Fruit fly (Drosophila melanogaster) whole organism, embryonic: ENCODE data around the gene Ugt49B2.
A peak's percentile ranks its signal among the peaks of the same experiment; 100 is the strongest.

Source experiments
- CG10147 ChIP-seq: fragments of 200-800 bp; sonication (Bioruptor generic); optimal IDR thresholded peaks from 2 replicates; lab custom pipeline; 2019; ENCODE audit warnings: missing biosample characterization, mild to moderate bottlenecking, missing genetic modification characterization, moderate library complexity
- CG1024 ChIP-seq: fragments of 200-800 bp; sonication (Bioruptor generic); IDR thresholded peaks from 2 replicates; pipeline ENCODE4 v1.3.6; 2022; ENCODE audit warnings: missing biosample characterization, missing genetic modification characterization
- CG10565 ChIP-seq: fragments of 200-800 bp; sonication (Bioruptor generic); optimal IDR thresholded peaks from 3 replicates; lab custom pipeline; 2016; ENCODE audit warnings: missing biosample characterization, mild to moderate bottlenecking, missing genetic modification characterization
- CG11093 ChIP-seq: fragments of 200-800 bp; sonication (Bioruptor generic); IDR thresholded peaks from 3 replicates; pipeline ENCODE4 v1.3.6; 2022; ENCODE audit warnings: missing biosample characterization, missing genetic modification characterization
- CG12659 ChIP-seq: fragments of 200-800 bp; sonication (Bioruptor generic); optimal IDR thresholded peaks from 3 replicates; lab custom pipeline; 2017; ENCODE audit warnings: mild to moderate bottlenecking, missing biosample characterization, missing genetic modification reagents, missing genetic modification characterization
- CG12942 ChIP-seq: fragments of 200-800 bp; sonication (Bioruptor generic); optimal IDR thresholded peaks from 3 replicates; lab custom pipeline; 2016; ENCODE audit warnings: missing biosample characterization, missing genetic modification characterization
- CG13296 ChIP-seq: fragments of 200-800 bp; sonication (Bioruptor generic); optimal IDR thresholded peaks from 3 replicates; lab custom pipeline; 2018; ENCODE audit warnings: missing biosample characterization, mild to moderate bottlenecking, missing genetic modification characterization
- CG15601 ChIP-seq: fragments of 200-800 bp; sonication (Bioruptor generic); optimal IDR thresholded peaks from 3 replicates; lab custom pipeline; 2019; ENCODE audit warnings: missing biosample characterization, mild to moderate bottlenecking, missing genetic modification characterization, moderate library complexity
- CG15696 ChIP-seq: fragments of 200-800 bp; sonication (Bioruptor generic); optimal IDR thresholded peaks from 2 replicates; lab custom pipeline; 2019; ENCODE audit warnings: missing biosample characterization, mild to moderate bottlenecking, missing genetic modification characterization, moderate library complexity
- CG2202 ChIP-seq: fragments of 200-800 bp; sonication (Bioruptor generic); optimal IDR thresholded peaks from 2 replicates; lab custom pipeline; 2018; ENCODE audit warnings: missing biosample characterization, mild to moderate bottlenecking, missing genetic modification characterization
- CG2678 ChIP-seq: fragments of 200-800 bp; sonication (Bioruptor generic); optimal IDR thresholded peaks from 3 replicates; lab custom pipeline; 2019; ENCODE audit warnings: missing biosample characterization, mild to moderate bottlenecking, missing genetic modification characterization, moderate library complexity
- CG30020 ChIP-seq: fragments of 200-800 bp; optimal IDR thresholded peaks from 2 replicates; lab custom pipeline; 2019; ENCODE audit warnings: missing biosample characterization, mild to moderate bottlenecking, missing genetic modification characterization, moderate library complexity
- CG43689 ChIP-seq: fragments of 200-800 bp; sonication (Bioruptor generic); IDR thresholded peaks from 2 replicates; pipeline ENCODE4 v1.3.6; 2022; ENCODE audit warnings: missing biosample characterization, missing genetic modification characterization
- CG6254 ChIP-seq: fragments of 200-800 bp; sonication (Bioruptor generic); optimal IDR thresholded peaks from 3 replicates; lab custom pipeline; 2017; ENCODE audit warnings: mild to moderate bottlenecking, missing biosample characterization, missing genetic modification reagents, missing genetic modification characterization
- CG7928 ChIP-seq: fragments of 200-800 bp; sonication (Bioruptor generic); optimal IDR thresholded peaks from 2 replicates; lab custom pipeline; 2017; ENCODE audit warnings: missing biosample characterization, mild to moderate bottlenecking, missing genetic modification characterization
- Dek ChIP-seq: fragments of 200-800 bp; sonication (Bioruptor generic); optimal IDR thresholded peaks from 3 replicates; lab custom pipeline; 2019; ENCODE audit warnings: missing biosample characterization, mild to moderate bottlenecking, missing genetic modification characterization, moderate library complexity
- Dll ChIP-seq: fragments of 200-800 bp; sonication (Bioruptor generic); IDR thresholded peaks from 4 replicates; pipeline ENCODE4 v1.3.6; 2022; ENCODE audit warnings: missing biosample characterization, missing genetic modification characterization; ENCODE audit not compliant: partially characterized antibody
- Ets65A ChIP-seq: fragments of 200-800 bp; sonication (Bioruptor generic); peaks from one replicate; lab custom pipeline; 2016; ENCODE audit warnings: missing biosample characterization, missing genetic modification characterization
- Gug ChIP-seq: fragments of 200-800 bp; sonication (Bioruptor generic); IDR thresholded peaks from 4 replicates; pipeline ENCODE4 v1.3.6; 2022; ENCODE audit warnings: missing biosample characterization, missing genetic modification characterization
- H2.0 ChIP-seq: fragments of 200-800 bp; sonication (Bioruptor generic); IDR thresholded peaks from 2 replicates; pipeline ENCODE4 v1.3.6; 2022; ENCODE audit warnings: missing biosample characterization, missing genetic modification characterization
- Kr ChIP-seq: fragments of 200-800 bp; sonication (Bioruptor generic); optimal IDR thresholded peaks from 2 replicates; lab custom pipeline; 2017; ENCODE audit warnings: missing biosample characterization, mild to moderate bottlenecking, missing genetic modification characterization
- Mad ChIP-seq: fragments of 200-800 bp; sonication (Bioruptor generic); optimal IDR thresholded peaks from 2 replicates; lab custom pipeline; 2016; ENCODE audit warnings: missing biosample characterization, missing genetic modification characterization
- Mes4 ChIP-seq: fragments of 200-800 bp; sonication (Bioruptor generic); optimal IDR thresholded peaks from 2 replicates; lab custom pipeline; 2016; ENCODE audit warnings: missing biosample characterization, missing genetic modification characterization
- NC2α ChIP-seq: fragments of 200-800 bp; sonication (Bioruptor generic); optimal IDR thresholded peaks from 2 replicates; lab custom pipeline; 2016; ENCODE audit warnings: missing biosample characterization, missing genetic modification characterization
- Nf-YB ChIP-seq: fragments of 200-800 bp; sonication (Bioruptor generic); optimal IDR thresholded peaks from 3 replicates; lab custom pipeline; 2019; ENCODE audit warnings: missing biosample characterization, mild to moderate bottlenecking, missing genetic modification characterization, moderate library complexity
- Pdp1 ChIP-seq, 2 experiments: fragments of 200-800 bp; sonication (Bioruptor generic); optimal IDR thresholded peaks; 3 replicates each; lab custom pipeline; 2016; ENCODE audit warnings: missing biosample characterization in 2 of 2, missing genetic modification characterization in 2 of 2, mild to moderate bottlenecking in 1 of 2, moderate library complexity in 1 of 2
- Sox102F ChIP-seq: fragments of 200-800 bp; sonication (Bioruptor generic); optimal IDR thresholded peaks from 2 replicates; lab custom pipeline; 2018; ENCODE audit warnings: missing biosample characterization, mild to moderate bottlenecking, missing genetic modification characterization, moderate library complexity
- Tbp ChIP-seq: fragments of >200 bp; optimal IDR thresholded peaks from 2 replicates; lab custom pipeline; 2018; ENCODE audit warnings: missing biosample characterization, missing genetic modification characterization
- YL-1 ChIP-seq: fragments of 200-800 bp; sonication (Bioruptor generic); optimal IDR thresholded peaks from 3 replicates; lab custom pipeline; 2017; ENCODE audit warnings: missing biosample characterization, mild to moderate bottlenecking, missing genetic modification characterization
- bcd ChIP-seq: fragments of 200-800 bp; sonication (Bioruptor generic); optimal IDR thresholded peaks from 2 replicates; lab custom pipeline; 2017; ENCODE audit warnings: missing biosample characterization, mild to moderate bottlenecking, missing genetic modification characterization
- crp ChIP-seq, 2 experiments: fragments of 200-800 bp; sonication (Bioruptor generic); optimal IDR thresholded peaks; 2 replicates in 1 of 2; 3 replicates in 1 of 2; lab custom pipeline; 2017; ENCODE audit warnings: missing biosample characterization in 2 of 2, missing genetic modification characterization in 2 of 2, mild to moderate bottlenecking in 1 of 2, moderate library complexity in 1 of 2
- dmrt99B ChIP-seq: fragments of 200-800 bp; sonication (Bioruptor generic); optimal IDR thresholded peaks from 2 replicates; lab custom pipeline; 2018; ENCODE audit warnings: missing biosample characterization, mild to moderate bottlenecking, missing genetic modification characterization, moderate library complexity
- ewg ChIP-seq: fragments of 200-800 bp; sonication (Bioruptor generic); optimal IDR thresholded peaks from 3 replicates; lab custom pipeline; 2017; ENCODE audit warnings: mild to moderate bottlenecking, missing biosample characterization, missing genetic modification reagents, missing genetic modification characterization
- fd64A ChIP-seq: fragments of 200-800 bp; sonication (Bioruptor generic); optimal IDR thresholded peaks from 3 replicates; lab custom pipeline; 2018; ENCODE audit warnings: missing biosample characterization, mild to moderate bottlenecking, missing genetic modification characterization
- fd96Cb ChIP-seq: fragments of 200-800 bp; sonication (Bioruptor generic); optimal IDR thresholded peaks from 2 replicates; lab custom pipeline; 2018; ENCODE audit warnings: missing biosample characterization, mild to moderate bottlenecking, missing genetic modification characterization, moderate library complexity
- gem ChIP-seq: fragments of 200-800 bp; sonication (Bioruptor generic); optimal IDR thresholded peaks from 2 replicates; lab custom pipeline; 2019; ENCODE audit warnings: missing biosample characterization, mild to moderate bottlenecking, missing genetic modification characterization, moderate library complexity
- grau ChIP-seq: fragments of 200-800 bp; optimal IDR thresholded peaks from 3 replicates; lab custom pipeline; 2019; ENCODE audit warnings: missing biosample characterization, mild to moderate bottlenecking, missing genetic modification characterization, moderate library complexity
- grn ChIP-seq: fragments of 200-800 bp; sonication (Bioruptor generic); optimal IDR thresholded peaks from 3 replicates; lab custom pipeline; 2017; ENCODE audit warnings: missing biosample characterization, missing genetic modification characterization
- kay ChIP-seq: fragments of 200-800 bp; sonication (Bioruptor generic); optimal IDR thresholded peaks from 2 replicates; lab custom pipeline; 2016; ENCODE audit warnings: missing biosample characterization, missing genetic modification characterization
- lab ChIP-seq: fragments of 200-800 bp; sonication (Bioruptor generic); optimal IDR thresholded peaks from 3 replicates; lab custom pipeline; 2017; ENCODE audit warnings: missing biosample characterization, missing genetic modification characterization, mild to moderate bottlenecking, moderate library complexity, missing genetic modification reagents
- odd ChIP-seq: fragments of 200-800 bp; sonication (Bioruptor generic); optimal IDR thresholded peaks from 2 replicates; lab custom pipeline; 2017; ENCODE audit warnings: missing biosample characterization, mild to moderate bottlenecking, missing genetic modification characterization
- so ChIP-seq: fragments of 200-800 bp; sonication (Bioruptor generic); IDR thresholded peaks from 3 replicates; pipeline ENCODE4 v1.3.6; 2022; ENCODE audit warnings: missing biosample characterization, missing genetic modification characterization
- sr ChIP-seq: fragments of 200-800 bp; sonication (Bioruptor generic); IDR thresholded peaks from 3 replicates; pipeline ENCODE4 v1.3.6; 2022; ENCODE audit warnings: missing biosample characterization, missing genetic modification characterization
- tup ChIP-seq: fragments of 200-800 bp; sonication (Bioruptor generic); optimal IDR thresholded peaks from 2 replicates; lab custom pipeline; 2016; ENCODE audit warnings: missing biosample characterization, mild to moderate bottlenecking, missing genetic modification characterization, moderate library complexity
- unpg ChIP-seq: fragments of 200-800 bp; sonication (Bioruptor generic); optimal IDR thresholded peaks from 3 replicates; lab custom pipeline; 2018; ENCODE audit warnings: missing biosample characterization, mild to moderate bottlenecking, missing genetic modification characterization, moderate library complexity
- usp ChIP-seq: fragments of >200 bp; optimal IDR thresholded peaks from 2 replicates; lab custom pipeline; 2017; ENCODE audit warnings: missing biosample characterization, missing genetic modification characterization
- vnd ChIP-seq: fragments of 200-800 bp; sonication (Bioruptor generic); IDR thresholded peaks from 3 replicates; pipeline ENCODE4 v1.3.6; 2022; ENCODE audit warnings: missing biosample characterization, missing genetic modification characterization; ENCODE audit not compliant: partially characterized antibody

Ugt49B2 gene

dm6 chr3R:21414169-21414568 lies 14.6 kb upstream of the Ugt49B2 start:
- TF ChIP-seq CG6254 (GFP tag; lab: Kevin White, UChicago) (peak; percentile 67), grn (GFP tag; lab: Kevin White, UChicago) (peak; percentile 82), usp (GFP tag; lab: Kevin White, UChicago) (no peak), Ets65A (GFP tag; lab: Kevin White, UChicago) (peak; percentile 59)
- TF ChIP-seq, all 482 proteins: peak for 3

dm6 chr3R:21408823-21409222 lies 9.3 kb upstream of the Ugt49B2 start, which contains the start of gene CheB93b:
Gene CheB93b (plus strand): TSS chr3R:21409123.
- TF ChIP-seq CG7928 (no peak), Pdp1 (GFP tag; optimal IDR thresholded peaks at IDR 0.05; lab: Kevin White, UChicago) (peak in 1 of 2 experiments; percentile 65), grau (tag; lab: Kevin White, UChicago) (no peak), bcd (no peak), kay (GFP tag; lab: Kevin White, UChicago) (no peak), crp (GFP tag; optimal IDR thresholded peaks at IDR 0.05; lab: Kevin White, UChicago) (no peak)

dm6 chr3R:21408372-21408771 lies 8.8 kb upstream of the Ugt49B2 start:
- no peak for TF ChIP-seq Nf-YB (GFP tag; lab: Kevin White, UChicago)
- peak; percentile 25 for TF ChIP-seq CG15696 (tag; lab: Kevin White, UChicago)
- TF ChIP-seq Gug (GFP tag; lab: Robert Waterston, UW), result peak; percentile 76
- TF ChIP-seq YL-1 (GFP tag; lab: Kevin White, UChicago), result no peak
- no peak for TF ChIP-seq H2.0 (GFP tag; lab: Robert Waterston, UW)
- no peak for TF ChIP-seq unpg (GFP tag; lab: Kevin White, UChicago)
- no peak for TF ChIP-seq Sox102F (GFP tag; lab: Kevin White, UChicago)
- TF ChIP-seq CG10565 (GFP tag; lab: Kevin White, UChicago), result no peak
- TF ChIP-seq odd, result no peak
- no peak for TF ChIP-seq Mes4 (GFP tag; lab: Kevin White, UChicago)
- no peak for TF ChIP-seq fd64A (GFP tag; lab: Kevin White, UChicago)
- no peak for TF ChIP-seq ewg (GFP tag; lab: Kevin White, UChicago)
- no peak for TF ChIP-seq CG11093
- TF ChIP-seq CG12659 (GFP tag; lab: Kevin White, UChicago), result no peak
- TF ChIP-seq dmrt99B (tag; lab: Kevin White, UChicago), result no peak
- TF ChIP-seq CG10147 (GFP tag; lab: Kevin White, UChicago), result peak; percentile 3
- TF ChIP-seq fd96Cb (tag; lab: Kevin White, UChicago), result no peak
- no peak for TF ChIP-seq NC2α (GFP tag; lab: Kevin White, UChicago)
- TF ChIP-seq CG1024 (GFP tag; lab: Robert Waterston, UW), result peak; percentile 16; the same call in 1 of the 2 replicates
- no peak for TF ChIP-seq tup
- no peak for TF ChIP-seq vnd (GFP tag; lab: Robert Waterston, UW)
- no peak for TF ChIP-seq so (GFP tag; lab: Robert Waterston, UW)
- TF ChIP-seq Mad, result no peak
- TF ChIP-seq CG43689 (GFP tag; lab: Robert Waterston, UW), result no peak
- TF ChIP-seq Dll (GFP tag; lab: Robert Waterston, UW), result no peak
- no peak for TF ChIP-seq Kr
- TF ChIP-seq CG30020 (tag; lab: Kevin White, UChicago), result no peak
- no peak for TF ChIP-seq gem
- TF ChIP-seq CG13296 (GFP tag; lab: Kevin White, UChicago), result no peak
- no peak for TF ChIP-seq CG12942 (GFP tag; lab: Kevin White, UChicago)
- no peak for TF ChIP-seq CG2678 (tag; lab: Kevin White, UChicago)
- peak; percentile 30 for TF ChIP-seq Dek (tag; lab: Kevin White, UChicago)
- TF ChIP-seq sr (GFP tag; lab: Robert Waterston, UW), result no peak
- TF ChIP-seq CG15601 (tag; lab: Kevin White, UChicago), result no peak
- TF ChIP-seq Tbp (GFP tag; lab: Kevin White, UChicago), result no peak
- no peak for TF ChIP-seq CG2202 (tag; lab: Kevin White, UChicago)
- TF ChIP-seq lab (GFP tag; lab: Kevin White, UChicago), result no peak
